Fruit fly (Drosophila melanogaster) whole organism, wandering third instar larva: ENCODE measurements around the gene CG42240.

Experiments
- CG32264 ChIP-seq: fragments of 200-800 bp; sonication (Bioruptor generic); optimal IDR thresholded peaks from 2 replicates; lab custom pipeline; 2016; ENCODE audit warnings: missing biosample characterization, missing genetic modification characterization
- Hnf4 ChIP-seq: fragments of 200-800 bp; sonication (Bioruptor generic); optimal IDR thresholded peaks from 2 replicates; lab custom pipeline; 2016; ENCODE audit warnings: missing biosample characterization, mild to moderate bottlenecking, missing genetic modification characterization
- Hr78 ChIP-seq: fragments of >200 bp; optimal IDR thresholded peaks from 2 replicates; lab custom pipeline; 2017; ENCODE audit warnings: missing biosample characterization, missing genetic modification characterization
- OdsH ChIP-seq: fragments of 200-800 bp; sonication (Bioruptor generic); optimal IDR thresholded peaks from 2 replicates; lab custom pipeline; 2016; ENCODE audit warnings: missing biosample characterization, mild to moderate bottlenecking, missing genetic modification characterization
- Sp1 ChIP-seq: fragments of 200-800 bp; sonication (Bioruptor generic); optimal IDR thresholded peaks from 3 replicates; lab custom pipeline; 2019; ENCODE audit warnings: missing biosample characterization, mild to moderate bottlenecking, missing genetic modification characterization, moderate library complexity
- fru ChIP-seq: fragments of 200-800 bp; sonication (Bioruptor generic); optimal IDR thresholded peaks from 3 replicates; lab custom pipeline; 2016; ENCODE audit warnings: missing biosample characterization, mild to moderate bottlenecking, missing genetic modification characterization
- lola ChIP-seq: fragments of >200 bp; optimal IDR thresholded peaks from 2 replicates; lab custom pipeline; 2017; ENCODE audit warnings: missing biosample characterization, missing genetic modification characterization
- rgr ChIP-seq: fragments of 200-800 bp; sonication (Bioruptor generic); optimal IDR thresholded peaks from 3 replicates; lab custom pipeline; 2016; ENCODE audit warnings: missing biosample characterization, mild to moderate bottlenecking, missing genetic modification characterization

dm6 chrX:6308852-6309251, 21.8 kb upstream of the CG42240 start, which contains the start of gene CG15894:
- TF ChIP-seq Sp1 (GFP tag; lab: Kevin White, UChicago) (no peak), rgr (no peak), OdsH (no peak), lola (GFP tag; lab: Kevin White, UChicago) (no peak), Hr78 (GFP tag; lab: Kevin White, UChicago) (no peak), fru (peak; percentile 6), CG32264 (GFP tag; lab: Kevin White, UChicago) (no peak), Hnf4 (no peak)
